Worm (Caenorhabditis elegans): Measurements from ENCODE around the gene Y47D7A.2.
A peak's percentile ranks its signal among the peaks of the same experiment; 100 is the strongest.

Y47D7A.2 gene

ce11 chrV:4432783-4433237, 12.7 kb downstream of the Y47D7A.2 start, which contains the start of gene Y47D7A.15:
Gene Y47D7A.15, minus strand, starts transcription at chrV:4433187.
- no peak for TF ChIP-seq snpc-4 (tag; optimal IDR thresholded peaks at IDR 0.05)
- no peak for TF ChIP-seq lin-32 (GFP tag; optimal IDR thresholded peaks at IDR 0.05)
- TF ChIP-seq lin-13 (tag; optimal IDR thresholded peaks at IDR 0.05), result no peak
- TF ChIP-seq nhr-2 (tag; optimal IDR thresholded peaks at IDR 0.05), result no peak
- TF ChIP-seq M03D4.4 (tag; optimal IDR thresholded peaks at IDR 0.05), result no peak
- no peak for TF ChIP-seq drap-1 (GFP tag; optimal IDR thresholded peaks at IDR 0.05)

- TF ChIP-seq ztf-11 (tag; optimal IDR thresholded peaks at IDR 0.05) (no peak), elt-1 (tag; optimal IDR thresholded peaks at IDR 0.05; ENCODE audit: borderline replicate concordance, insufficient read depth) (no peak), sem-2 (GFP tag; optimal IDR thresholded peaks at IDR 0.05) (peak; percentile 8), unc-120 (tag; optimal IDR thresholded peaks at IDR 0.05; ENCODE audit: poor library complexity, severe bottlenecking) (no peak), ceh-83 (GFP tag; optimal IDR thresholded peaks at IDR 0.05) (no peak), ces-1 (GFP tag; optimal IDR thresholded peaks at IDR 0.05) (no peak), ham-2 (GFP tag; optimal IDR thresholded peaks at IDR 0.05) (no peak), lin-13 (tag; optimal IDR thresholded peaks at IDR 0.05) (no peak)
Observed at ce11 chrV:4435411-4435981, 15.4 kb downstream of the Y47D7A.2 start, which contains the start of gene Y47D7A.13. Gene Y47D7A.13, minus strand, starts transcription at chrV:4435927.

ce11 chrV:4437215-4437614, 17.1 kb downstream of the Y47D7A.2 start:
- TF ChIP-seq zip-8 (tag; optimal IDR thresholded peaks at IDR 0.05), result peak; percentile 0
- no peak for TF ChIP-seq cnd-1 (tag; optimal IDR thresholded peaks at IDR 0.05)

- no peak for TF ChIP-seq unc-39 (tag; optimal IDR thresholded peaks at IDR 0.05)
- TF ChIP-seq nhr-237 (tag; optimal IDR thresholded peaks at IDR 0.05), result no peak
- TF ChIP-seq pha-4 (tag; optimal IDR thresholded peaks at IDR 0.05), result no peak
- no peak for TF ChIP-seq lin-32 (GFP tag; optimal IDR thresholded peaks at IDR 0.05)
- TF ChIP-seq mep-1 (tag; optimal IDR thresholded peaks at IDR 0.05), result no peak
- no peak for TF ChIP-seq ceh-39 (tag; optimal IDR thresholded peaks at IDR 0.05)
- TF ChIP-seq lin-13 (tag; optimal IDR thresholded peaks at IDR 0.05), result no peak
- no peak for TF ChIP-seq tbx-8 (GFP tag; optimal IDR thresholded peaks at IDR 0.05)
Observed at ce11 chrV:4442749-4443381, 22.8 kb downstream of the Y47D7A.2 start, which contains the start of gene rft-1. Gene rft-1, minus strand, starts transcription at chrV:4443223.

ce11 chrV:4447637-4448036, 27.6 kb downstream of the Y47D7A.2 start:
- TF ChIP-seq drap-1 (GFP tag; optimal IDR thresholded peaks at IDR 0.05), result no peak
- no peak for TF ChIP-seq nhr-12 (tag; optimal IDR thresholded peaks at IDR 0.05)
- no peak for TF ChIP-seq tbx-8 (GFP tag; optimal IDR thresholded peaks at IDR 0.05)
- TF ChIP-seq mab-5 (tag; optimal IDR thresholded peaks at IDR 0.05), result no peak
- no peak for TF ChIP-seq flh-1 (GFP tag; optimal IDR thresholded peaks at IDR 0.05)
- TF ChIP-seq nhr-76 (tag; optimal IDR thresholded peaks at IDR 0.05), result no peak
- TF ChIP-seq elt-3 (tag; optimal IDR thresholded peaks at IDR 0.05), result no peak
- no peak for TF ChIP-seq M03D4.4 (tag; optimal IDR thresholded peaks at IDR 0.05)
- no peak for TF ChIP-seq mls-2 (tag; optimal IDR thresholded peaks at IDR 0.05)
- TF ChIP-seq ceh-39 (tag; optimal IDR thresholded peaks at IDR 0.05), result no peak
- TF ChIP-seq lsy-2 (tag; optimal IDR thresholded peaks at IDR 0.05), result no peak
- no peak for TF ChIP-seq cnd-1 (tag; optimal IDR thresholded peaks at IDR 0.05)
- TF ChIP-seq zip-8 (tag; optimal IDR thresholded peaks at IDR 0.05), result no peak
- no peak for TF ChIP-seq lin-32 (GFP tag; optimal IDR thresholded peaks at IDR 0.05)
- no peak for TF ChIP-seq unc-39 (tag; optimal IDR thresholded peaks at IDR 0.05)
- TF ChIP-seq nhr-28 (tag; optimal IDR thresholded peaks at IDR 0.05), result no peak
- no peak for TF ChIP-seq pha-4 (tag; optimal IDR thresholded peaks at IDR 0.05)

- TF ChIP-seq ces-1 (GFP tag; optimal IDR thresholded peaks at IDR 0.05) (peak; percentile 93), nhr-237 (tag; optimal IDR thresholded peaks at IDR 0.05) (peak; percentile 14), nhr-28 (tag; optimal IDR thresholded peaks at IDR 0.05) (no peak), mep-1 (tag; optimal IDR thresholded peaks at IDR 0.05) (peak; percentile 29)
Observed at ce11 chrV:4450523-4451089, 30.5 kb downstream of the Y47D7A.2 start, which contains the start of gene rft-2. Gene rft-2, minus strand, starts transcription at chrV:4450563.
